Fruit fly (Drosophila melanogaster) whole organism, wandering third instar larva: ENCODE results near the gene Nuf2.

ENCODE experiments used
- Abd-B ChIP-seq: fragments of >200 bp; optimal IDR thresholded peaks from 2 replicates; lab custom pipeline; 2017; ENCODE audit warnings: missing biosample characterization, missing genetic modification characterization
- CG32264 ChIP-seq: fragments of 200-800 bp; sonication (Bioruptor generic); optimal IDR thresholded peaks from 2 replicates; lab custom pipeline; 2016; ENCODE audit warnings: missing biosample characterization, missing genetic modification characterization
- CG9705 ChIP-seq: fragments of 200-800 bp; sonication (Bioruptor generic); optimal IDR thresholded peaks from 2 replicates; lab custom pipeline; 2018; ENCODE audit warnings: missing biosample characterization, mild to moderate bottlenecking, missing genetic modification characterization
- CrebA ChIP-seq: fragments of 200-800 bp; sonication (Bioruptor generic); optimal IDR thresholded peaks from 2 replicates; lab custom pipeline; 2016; ENCODE audit warnings: missing biosample characterization, mild to moderate bottlenecking, missing genetic modification characterization, borderline replicate concordance
- Dfd ChIP-seq: fragments of >200 bp; optimal IDR thresholded peaks from 2 replicates; lab custom pipeline; 2017; ENCODE audit warnings: missing biosample characterization, missing genetic modification characterization
- Dif ChIP-seq: fragments of 200-275, 200-300 bp; sonication (Bioruptor generic); optimal IDR thresholded peaks from 2 replicates; lab custom pipeline; 2018; ENCODE audit warnings: missing biosample characterization, missing genetic modification characterization; ENCODE audit not compliant: partially characterized antibody
- GATAd ChIP-seq: sonication (Bioruptor generic); optimal IDR thresholded peaks from 2 replicates; lab custom pipeline; 2016; ENCODE audit warnings: missing biosample characterization, missing genetic modification characterization
- HLH106 ChIP-seq: fragments of 200-800 bp; optimal IDR thresholded peaks from 3 replicates; lab custom pipeline; 2019; ENCODE audit warnings: missing biosample characterization, mild to moderate bottlenecking, missing genetic modification characterization, moderate library complexity
- Hnf4 ChIP-seq: fragments of 200-800 bp; sonication (Bioruptor generic); optimal IDR thresholded peaks from 2 replicates; lab custom pipeline; 2016; ENCODE audit warnings: missing biosample characterization, mild to moderate bottlenecking, missing genetic modification characterization
- Hr78 ChIP-seq: fragments of >200 bp; optimal IDR thresholded peaks from 2 replicates; lab custom pipeline; 2017; ENCODE audit warnings: missing biosample characterization, missing genetic modification characterization
- Hr83 ChIP-seq: fragments of 200-300 bp; sonication (Bioruptor generic); optimal IDR thresholded peaks from 2 replicates; lab custom pipeline; 2016; ENCODE audit warnings: missing biosample characterization, mild to moderate bottlenecking, missing genetic modification characterization, moderate library complexity; ENCODE audit not compliant: poor library complexity, severe bottlenecking
- Jra ChIP-seq: sonication (Bioruptor generic); optimal IDR thresholded peaks from 2 replicates; lab custom pipeline; 2016; ENCODE audit warnings: missing biosample characterization, missing genetic modification characterization
- Mio ChIP-seq: sonication (Bioruptor generic); optimal IDR thresholded peaks from 2 replicates; lab custom pipeline; 2016; ENCODE audit warnings: missing biosample characterization, missing genetic modification characterization
- Myc ChIP-seq: fragments of >200 bp; optimal IDR thresholded peaks from 2 replicates; lab custom pipeline; 2017
- N ChIP-seq: fragments of >200 bp; optimal IDR thresholded peaks from 2 replicates; lab custom pipeline; 2018; ENCODE audit warnings: missing biosample characterization, missing external identifiers, missing genetic modification characterization
- OdsH ChIP-seq: fragments of 200-800 bp; sonication (Bioruptor generic); optimal IDR thresholded peaks from 2 replicates; lab custom pipeline; 2016; ENCODE audit warnings: missing biosample characterization, mild to moderate bottlenecking, missing genetic modification characterization
- Rel ChIP-seq, 2 experiments: fragments of 200-800 bp; sonication (Bioruptor generic) in 1 of 2; optimal IDR thresholded peaks; 2 replicates in 1 of 2; 3 replicates in 1 of 2; lab custom pipeline; 2016 to 2019; ENCODE audit warnings: mild to moderate bottlenecking in 2 of 2, missing biosample characterization in 2 of 2, missing genetic modification characterization in 2 of 2, moderate library complexity in 1 of 2
- Sp1 ChIP-seq: fragments of 200-800 bp; sonication (Bioruptor generic); optimal IDR thresholded peaks from 3 replicates; lab custom pipeline; 2019; ENCODE audit warnings: missing biosample characterization, mild to moderate bottlenecking, missing genetic modification characterization, moderate library complexity
- Vsx2 ChIP-seq: fragments of 200-300, 225-300 bp; sonication (Bioruptor generic); optimal IDR thresholded peaks from 2 replicates; lab custom pipeline; 2018; ENCODE audit warnings: missing biosample characterization, missing genetic modification characterization; ENCODE audit not compliant: partially characterized antibody
- br ChIP-seq: fragments of 200-800 bp; sonication (Bioruptor generic); optimal IDR thresholded peaks from 2 replicates; lab custom pipeline; 2016; ENCODE audit warnings: missing biosample characterization, missing genetic modification characterization
- brk ChIP-seq: fragments of 200-800 bp; sonication (Bioruptor generic); optimal IDR thresholded peaks from 2 replicates; lab custom pipeline; 2016; ENCODE audit warnings: missing biosample characterization, mild to moderate bottlenecking, missing genetic modification characterization
- dl ChIP-seq, 2 experiments: fragments of 175-275, 200-275 bp in 1 of 2; fragments of 200-275 bp in 1 of 2; sonication (Bioruptor generic); optimal IDR thresholded peaks; lab custom pipeline; 2018; ENCODE audit warnings: mild to moderate bottlenecking in 2 of 2, missing biosample characterization in 2 of 2, missing genetic modification characterization in 2 of 2, moderate library complexity in 2 of 2; ENCODE audit not compliant: partially characterized antibody in 2 of 2, insufficient read depth in 1 of 2
- dmrt93B ChIP-seq: fragments of 200-800 bp; sonication (Bioruptor generic); optimal IDR thresholded peaks from 2 replicates; lab custom pipeline; 2018; ENCODE audit warnings: missing biosample characterization, mild to moderate bottlenecking, missing genetic modification characterization
- dsf ChIP-seq: sonication (Bioruptor generic); optimal IDR thresholded peaks from 2 replicates; lab custom pipeline; 2016; ENCODE audit warnings: missing biosample characterization, missing genetic modification characterization, borderline replicate concordance
- ey ChIP-seq: fragments of 200-800 bp; sonication (Bioruptor generic); optimal IDR thresholded peaks from 2 replicates; lab custom pipeline; 2016; ENCODE audit warnings: missing biosample characterization, missing genetic modification characterization
- foxo ChIP-seq, 2 experiments: fragments of 200-800 bp; sonication (Bioruptor generic); optimal IDR thresholded peaks; 2 replicates in 1 of 2; 3 replicates in 1 of 2; lab custom pipeline; 2016 to 2017; ENCODE audit warnings: missing biosample characterization in 2 of 2, missing genetic modification characterization in 2 of 2
- fru ChIP-seq: fragments of 200-800 bp; sonication (Bioruptor generic); optimal IDR thresholded peaks from 3 replicates; lab custom pipeline; 2016; ENCODE audit warnings: missing biosample characterization, mild to moderate bottlenecking, missing genetic modification characterization
- h ChIP-seq: fragments of 200-800 bp; sonication (Bioruptor generic); optimal IDR thresholded peaks from 3 replicates; lab custom pipeline; 2016; ENCODE audit warnings: missing biosample characterization, mild to moderate bottlenecking, missing genetic modification characterization
- jim ChIP-seq: fragments of 175-275, 200-325 bp; sonication (Bioruptor generic); optimal IDR thresholded peaks from 2 replicates; lab custom pipeline; 2016; ENCODE audit warnings: missing biosample characterization, mild to moderate bottlenecking, missing genetic modification characterization
- lola ChIP-seq: fragments of >200 bp; optimal IDR thresholded peaks from 2 replicates; lab custom pipeline; 2017; ENCODE audit warnings: missing biosample characterization, missing genetic modification characterization
- pan ChIP-seq: fragments of >200 bp; optimal IDR thresholded peaks from 2 replicates; lab custom pipeline; 2017
- psq ChIP-seq: fragments of 200-800 bp; sonication (Bioruptor generic); optimal IDR thresholded peaks from 3 replicates; lab custom pipeline; 2017; ENCODE audit warnings: missing biosample characterization, mild to moderate bottlenecking, missing genetic modification characterization, moderate library complexity
- rgr ChIP-seq: fragments of 200-800 bp; sonication (Bioruptor generic); optimal IDR thresholded peaks from 3 replicates; lab custom pipeline; 2016; ENCODE audit warnings: missing biosample characterization, mild to moderate bottlenecking, missing genetic modification characterization
- sage ChIP-seq: fragments of 200-800 bp; sonication (Bioruptor generic); optimal IDR thresholded peaks from 2 replicates; lab custom pipeline; 2016; ENCODE audit warnings: missing biosample characterization, mild to moderate bottlenecking, missing genetic modification characterization
- sv ChIP-seq: fragments of 200-800 bp; sonication (Bioruptor generic); optimal IDR thresholded peaks from 3 replicates; lab custom pipeline; 2016; ENCODE audit warnings: missing biosample characterization, missing genetic modification characterization
- tai ChIP-seq: sonication (Bioruptor generic); optimal IDR thresholded peaks from 2 replicates; lab custom pipeline; 2016; ENCODE audit warnings: missing biosample characterization, missing genetic modification characterization
- usp ChIP-seq: fragments of >200 bp; optimal IDR thresholded peaks from 2 replicates; lab custom pipeline; 2017; ENCODE audit warnings: missing biosample characterization, missing genetic modification characterization
- woc ChIP-seq: sonication (Bioruptor generic); optimal IDR thresholded peaks from 2 replicates; lab custom pipeline; 2016; ENCODE audit warnings: missing biosample characterization, mild to moderate bottlenecking, missing genetic modification characterization

Gene Nuf2

dm6 chr2L:7043039-7043905 is 22.4 kb downstream of the Nuf2 start:
- TF ChIP-seq CrebA (GFP tag; lab: Kevin White, UChicago) (no peak), Vsx2 (no peak), Myc (lab: Kevin White, UChicago) (no peak), br (no peak), Dif (no peak), pan (no peak), usp (GFP tag; lab: Kevin White, UChicago) (no peak), Mio (no peak), sv (GFP tag; lab: Kevin White, UChicago) (no peak), rgr (GFP tag; lab: Kevin White, UChicago) (peak; percentile 8), OdsH (GFP tag; lab: Kevin White, UChicago) (no peak), CG32264 (GFP tag; lab: Kevin White, UChicago) (no peak), Rel (GFP tag; optimal IDR thresholded peaks at IDR 0.05; lab: Kevin White, UChicago) (no peak), Rel (tag; optimal IDR thresholded peaks at IDR 0.05; lab: Kevin White, UChicago) (no peak), Dfd (GFP tag; lab: Kevin White, UChicago) (no peak), HLH106 (tag; lab: Kevin White, UChicago) (peak; percentile 44), foxo (GFP tag; optimal IDR thresholded peaks at IDR 0.05; lab: Kevin White, UChicago) (peak in 1 of 2 experiments; percentile 43), psq (GFP tag; lab: Kevin White, UChicago) (peak; percentile 3), h (peak; percentile 14), ey (peak; percentile 7), tai (GFP tag; lab: Kevin White, UChicago) (no peak), Sp1 (peak; percentile 14), brk (GFP tag; lab: Kevin White, UChicago) (no peak), jim (GFP tag; lab: Kevin White, UChicago) (no peak), fru (GFP tag; lab: Kevin White, UChicago) (peak; percentile 48), Jra (GFP tag; lab: Kevin White, UChicago) (no peak), Hr83 (GFP tag; lab: Kevin White, UChicago) (peak; percentile 26), Hnf4 (GFP tag; lab: Kevin White, UChicago) (no peak), dl (GFP tag; optimal IDR thresholded peaks at IDR 0.05; lab: Kevin White, UChicago; ENCODE audit: insufficient read depth in 1 of 2, partially characterized antibody in 2 of 2) (no peak), dmrt93B (GFP tag; lab: Kevin White, UChicago) (peak; percentile 23), woc (GFP tag; lab: Kevin White, UChicago) (peak; percentile 4)

dm6 chr2L:7042150-7042811 is 23.4 kb downstream of the Nuf2 start:
- peak; percentile 27 for TF ChIP-seq Jra (GFP tag; lab: Kevin White, UChicago)
- peak; percentile 58 for TF ChIP-seq OdsH (GFP tag; lab: Kevin White, UChicago)
- no peak for TF ChIP-seq sage (GFP tag; lab: Kevin White, UChicago)
- TF ChIP-seq rgr (GFP tag; lab: Kevin White, UChicago): peak; percentile 41
- peak; percentile 13 for TF ChIP-seq tai (GFP tag; lab: Kevin White, UChicago)
- peak; percentile 25 for TF ChIP-seq lola (GFP tag; lab: Kevin White, UChicago)
- peak; percentile 69 for TF ChIP-seq Hnf4 (GFP tag; lab: Kevin White, UChicago)
- TF ChIP-seq N (GFP tag; lab: Kevin White, UChicago): no peak
- TF ChIP-seq GATAd: no peak
- no peak for TF ChIP-seq Vsx2
- peak; percentile 59 for TF ChIP-seq Sp1
- TF ChIP-seq CG32264 (GFP tag; lab: Kevin White, UChicago): no peak
- peak; percentile 87 for TF ChIP-seq Hr83 (GFP tag; lab: Kevin White, UChicago)
- no peak for TF ChIP-seq dl (GFP tag; optimal IDR thresholded peaks at IDR 0.05; lab: Kevin White, UChicago; ENCODE audit: insufficient read depth in 1 of 2, partially characterized antibody in 2 of 2)
- TF ChIP-seq jim (GFP tag; lab: Kevin White, UChicago): peak; percentile 25
- TF ChIP-seq Abd-B (GFP tag; lab: Kevin White, UChicago): no peak
- no peak for TF ChIP-seq Hr78 (GFP tag; lab: Kevin White, UChicago)
- peak; percentile 39 for TF ChIP-seq ey
- TF ChIP-seq pan: no peak
- TF ChIP-seq br: peak; percentile 72
- peak; percentile 73 for TF ChIP-seq fru (GFP tag; lab: Kevin White, UChicago)
- peak; percentile 49 for TF ChIP-seq h
- no peak for TF ChIP-seq usp (GFP tag; lab: Kevin White, UChicago)
- TF ChIP-seq woc (GFP tag; lab: Kevin White, UChicago): no peak
- TF ChIP-seq foxo (GFP tag; optimal IDR thresholded peaks at IDR 0.05; lab: Kevin White, UChicago): peak in 1 of 2 experiments; percentile 54
- no peak for TF ChIP-seq Rel (GFP tag; optimal IDR thresholded peaks at IDR 0.05; lab: Kevin White, UChicago)
- peak; percentile 62 for TF ChIP-seq Rel (tag; optimal IDR thresholded peaks at IDR 0.05; lab: Kevin White, UChicago)
- TF ChIP-seq Dif: peak; percentile 16
- no peak for TF ChIP-seq dmrt93B (GFP tag; lab: Kevin White, UChicago)
- TF ChIP-seq Mio: peak; percentile 6
- peak; percentile 54 for TF ChIP-seq Myc (lab: Kevin White, UChicago)
- no peak for TF ChIP-seq dsf
- TF ChIP-seq CG9705 (GFP tag; lab: Kevin White, UChicago): peak; percentile 23
- peak; percentile 38 for TF ChIP-seq HLH106 (tag; lab: Kevin White, UChicago)
- TF ChIP-seq psq (GFP tag; lab: Kevin White, UChicago): peak; percentile 40
- TF ChIP-seq brk (GFP tag; lab: Kevin White, UChicago): peak; percentile 54
- peak; percentile 53 for TF ChIP-seq sv (GFP tag; lab: Kevin White, UChicago)
- no peak for TF ChIP-seq CrebA (GFP tag; lab: Kevin White, UChicago)
- no peak for TF ChIP-seq Dfd (GFP tag; lab: Kevin White, UChicago)
- TF ChIP-seq, all 38 proteins: peak for 23
